Worm (Caenorhabditis elegans) whole organism, L3 larva: Measurements from ENCODE around the gene fbxa-116.

Source experiments
- ZK546.5 ChIP-seq: sonication (generic microtip); optimal IDR thresholded peaks from 2 replicates; lab custom pipeline; 2017; ENCODE audit warnings: missing biosample characterization, missing genetic modification characterization
- ceh-16 ChIP-seq: sonication (generic microtip); optimal IDR thresholded peaks from 2 replicates; lab custom pipeline; 2017; ENCODE audit warnings: missing biosample characterization, missing genetic modification characterization
- egl-27 ChIP-seq: sonication (generic microtip); optimal IDR thresholded peaks from 4 replicates; lab custom pipeline; 2017; ENCODE audit warnings: missing biosample characterization, missing genetic modification reagents, missing genetic modification characterization
- pqm-1 ChIP-seq: fragments of 150-350 bp; optimal IDR thresholded peaks from 2 replicates; lab custom pipeline; 2017; ENCODE audit warnings: missing biosample characterization, missing genetic modification characterization, inconsistent platforms
- unc-62 ChIP-seq: fragments of 150-350 bp; sonication (generic microtip); optimal IDR thresholded peaks from 4 replicates; lab custom pipeline; 2014; ENCODE audit warnings: missing biosample characterization, missing genetic modification reagents, missing genetic modification characterization
- ztf-11 ChIP-seq: fragments of 150-350 bp; optimal IDR thresholded peaks from 2 replicates; lab custom pipeline; 2014; ENCODE audit warnings: missing biosample characterization, missing genetic modification characterization

DNA sequence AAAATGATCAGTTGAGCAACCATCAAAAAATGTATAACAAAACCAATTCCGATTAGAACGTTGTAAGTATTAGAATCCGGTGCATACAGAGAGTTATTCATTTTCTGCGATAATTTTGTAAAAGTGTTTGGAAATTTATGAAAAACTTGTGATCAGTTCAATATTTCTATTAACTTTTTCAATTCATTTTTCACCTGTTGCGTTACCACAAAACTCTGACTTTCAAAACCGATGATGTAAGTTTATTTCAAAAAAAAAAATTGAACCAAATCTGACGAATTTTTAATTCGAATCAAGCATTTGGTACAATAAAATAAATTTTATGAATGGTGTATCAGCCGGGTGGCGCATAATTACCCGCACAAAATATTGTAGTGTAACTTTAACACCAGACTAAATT is 2.1 kb downstream of the fbxa-116 start, which contains the start of gene srz-16:
- no peak for TF ChIP-seq ZK546.5 (tag; lab: Kevin White, UChicago)
- TF ChIP-seq unc-62 (GFP tag; lab: Kevin White, UChicago): no peak
- no peak for TF ChIP-seq ztf-11 (tag; lab: Kevin White, UChicago)
- TF ChIP-seq egl-27 (tag; lab: Kevin White, UChicago): no peak
- TF ChIP-seq ceh-16 (tag; lab: Kevin White, UChicago): no peak
- no peak for TF ChIP-seq pqm-1 (tag; lab: Kevin White, UChicago)
